Fruit fly (Drosophila melanogaster) whole organism, embryonic: ENCODE measurements around the gene Alg2.

Experiments used
- Bdp1 ChIP-seq: fragments of 200-800 bp; sonication (Bioruptor generic); optimal IDR thresholded peaks from 3 replicates; lab custom pipeline; 2016; ENCODE audit warnings: missing biosample characterization, missing genetic modification characterization
- Bgb ChIP-seq: fragments of 200-800 bp; sonication (Bioruptor generic); IDR thresholded peaks from 2 replicates; pipeline ENCODE4 v1.3.6; 2022; ENCODE audit warnings: missing biosample characterization, missing genetic modification characterization; ENCODE audit not compliant: partially characterized antibody
- CG10462 ChIP-seq: fragments of 200-800 bp; sonication (Bioruptor generic); optimal IDR thresholded peaks from 2 replicates; lab custom pipeline; 2016; ENCODE audit warnings: missing biosample characterization, missing genetic modification characterization
- CG10979 ChIP-seq: fragments of 200-800 bp; sonication (Bioruptor generic); optimal IDR thresholded peaks from 2 replicates; lab custom pipeline; 2018; ENCODE audit warnings: missing biosample characterization, mild to moderate bottlenecking, missing genetic modification characterization, moderate library complexity
- CG11560 ChIP-seq: fragments of 200-800 bp; sonication (Bioruptor generic); IDR thresholded peaks from 3 replicates; pipeline ENCODE4 v1.3.6; 2022; ENCODE audit warnings: missing biosample characterization, missing genetic modification characterization
- CG12942 ChIP-seq: fragments of 200-800 bp; sonication (Bioruptor generic); optimal IDR thresholded peaks from 3 replicates; lab custom pipeline; 2016; ENCODE audit warnings: missing biosample characterization, missing genetic modification characterization
- CG17385 ChIP-seq: fragments of 200-800 bp; sonication (Bioruptor generic); optimal IDR thresholded peaks from 3 replicates; lab custom pipeline; 2018; ENCODE audit warnings: missing biosample characterization, mild to moderate bottlenecking, missing genetic modification characterization
- CG18476 ChIP-seq: fragments of 200-800 bp; sonication (Bioruptor generic); optimal IDR thresholded peaks from 2 replicates; lab custom pipeline; 2016; ENCODE audit warnings: missing biosample characterization, mild to moderate bottlenecking, missing genetic modification characterization
- CG2678 ChIP-seq: fragments of 200-800 bp; sonication (Bioruptor generic); optimal IDR thresholded peaks from 3 replicates; lab custom pipeline; 2019; ENCODE audit warnings: missing biosample characterization, mild to moderate bottlenecking, missing genetic modification characterization, moderate library complexity
- CG2889 ChIP-seq: fragments of 200-800 bp; sonication (Bioruptor generic); IDR thresholded peaks from 3 replicates; pipeline ENCODE4 v1.3.6; 2022; ENCODE audit warnings: missing biosample characterization, missing genetic modification characterization
- CG3065 ChIP-seq: fragments of 200-800 bp; sonication (Bioruptor generic); optimal IDR thresholded peaks from 2 replicates; lab custom pipeline; 2016; ENCODE audit warnings: missing biosample characterization, missing genetic modification characterization
- CG3281 ChIP-seq: fragments of 200-800 bp; sonication (Bioruptor generic); optimal IDR thresholded peaks from 3 replicates; lab custom pipeline; 2017; ENCODE audit warnings: missing biosample characterization, mild to moderate bottlenecking, missing genetic modification characterization
- CG34376 ChIP-seq: fragments of 200-800 bp; sonication (Bioruptor generic); optimal IDR thresholded peaks from 2 replicates; lab custom pipeline; 2018; ENCODE audit warnings: missing biosample characterization, mild to moderate bottlenecking, missing genetic modification characterization
- CG4282 ChIP-seq: fragments of 200-800 bp; sonication (Bioruptor generic); optimal IDR thresholded peaks from 2 replicates; lab custom pipeline; 2016; ENCODE audit warnings: missing biosample characterization, missing genetic modification characterization
- CG4360 ChIP-seq: fragments of 200-800 bp; sonication (Bioruptor generic); IDR thresholded peaks from 2 replicates; pipeline ENCODE4 v1.3.6; 2022; ENCODE audit warnings: missing biosample characterization, missing genetic modification characterization
- CG6813 ChIP-seq: fragments of 200-800 bp; sonication (Bioruptor generic); optimal IDR thresholded peaks from 2 replicates; lab custom pipeline; 2017; ENCODE audit warnings: missing biosample characterization, missing genetic modification characterization, mild to moderate bottlenecking, moderate library complexity, missing genetic modification reagents
- CG7839 ChIP-seq: fragments of 200-800 bp; sonication (Bioruptor generic); optimal IDR thresholded peaks from 3 replicates; lab custom pipeline; 2018; ENCODE audit warnings: missing biosample characterization, mild to moderate bottlenecking, missing genetic modification characterization, moderate library complexity
- CG8089 ChIP-seq: fragments of 200-800 bp; sonication (Bioruptor generic); optimal IDR thresholded peaks from 3 replicates; lab custom pipeline; 2016; ENCODE audit warnings: missing biosample characterization, missing genetic modification characterization
- CG8290 ChIP-seq, 3 experiments: fragments of 200-800 bp; sonication (Bioruptor generic); optimal IDR thresholded peaks; 2 replicates each; lab custom pipeline; 2016 to 2019; ENCODE audit warnings: missing biosample characterization in 3 of 3, missing genetic modification characterization in 3 of 3, mild to moderate bottlenecking in 2 of 3, moderate library complexity in 1 of 3
- CG9817 ChIP-seq: fragments of 200-800 bp; sonication (Bioruptor generic); optimal IDR thresholded peaks from 2 replicates; lab custom pipeline; 2018; ENCODE audit warnings: missing biosample characterization, mild to moderate bottlenecking, missing genetic modification characterization, moderate library complexity
- CrebB ChIP-seq: fragments of 200-800 bp; sonication (Bioruptor generic); optimal IDR thresholded peaks from 3 replicates; lab custom pipeline; 2018; ENCODE audit warnings: missing biosample characterization, mild to moderate bottlenecking, missing genetic modification characterization
- Elba2 ChIP-seq: fragments of 200-800 bp; sonication (Bioruptor generic); optimal IDR thresholded peaks from 3 replicates; lab custom pipeline; 2016; ENCODE audit warnings: missing biosample characterization, missing genetic modification characterization
- Gug ChIP-seq: fragments of 200-800 bp; sonication (Bioruptor generic); IDR thresholded peaks from 4 replicates; pipeline ENCODE4 v1.3.6; 2022; ENCODE audit warnings: missing biosample characterization, missing genetic modification characterization
- HLH4C ChIP-seq: fragments of 200-800 bp; sonication (Bioruptor generic); IDR thresholded peaks from 3 replicates; pipeline ENCODE4 v1.3.6; 2022; ENCODE audit warnings: missing biosample characterization, missing genetic modification characterization; ENCODE audit not compliant: partially characterized antibody
- Hey ChIP-seq: fragments of 200-800 bp; sonication (Bioruptor generic); optimal IDR thresholded peaks from 3 replicates; lab custom pipeline; 2018; ENCODE audit warnings: missing biosample characterization, mild to moderate bottlenecking, missing genetic modification characterization
- Lpt ChIP-seq: fragments of >200 bp; optimal IDR thresholded peaks from 2 replicates; lab custom pipeline; 2018; ENCODE audit warnings: missing biosample characterization, missing genetic modification characterization
- MTF-1 ChIP-seq: fragments of 200-800 bp; sonication (Bioruptor generic); optimal IDR thresholded peaks from 2 replicates; lab custom pipeline; 2018; ENCODE audit warnings: missing biosample characterization, mild to moderate bottlenecking, missing genetic modification characterization, borderline replicate concordance
- NC2α ChIP-seq: fragments of 200-800 bp; sonication (Bioruptor generic); optimal IDR thresholded peaks from 2 replicates; lab custom pipeline; 2016; ENCODE audit warnings: missing biosample characterization, missing genetic modification characterization
- Trl ChIP-seq, 3 experiments: fragments of >200 bp in 2 of 3; fragments of 200-800 bp in 1 of 3; sonication (Bioruptor generic) in 1 of 3; optimal IDR thresholded peaks; 2 replicates in 1 of 3; 3 replicates in 2 of 3; lab custom pipeline; 2016 to 2017; ENCODE audit warnings: missing biosample characterization in 1 of 3, missing genetic modification characterization in 1 of 3
- YL-1 ChIP-seq: fragments of 200-800 bp; sonication (Bioruptor generic); optimal IDR thresholded peaks from 3 replicates; lab custom pipeline; 2017; ENCODE audit warnings: missing biosample characterization, mild to moderate bottlenecking, missing genetic modification characterization
- ac ChIP-seq: fragments of 200-800 bp; sonication (Bioruptor generic); optimal IDR thresholded peaks from 3 replicates; lab custom pipeline; 2017; ENCODE audit warnings: missing biosample characterization, mild to moderate bottlenecking, missing genetic modification characterization
- dmrt99B ChIP-seq: fragments of 200-800 bp; sonication (Bioruptor generic); optimal IDR thresholded peaks from 2 replicates; lab custom pipeline; 2018; ENCODE audit warnings: missing biosample characterization, mild to moderate bottlenecking, missing genetic modification characterization, moderate library complexity
- ems ChIP-seq: fragments of 200-800 bp; sonication (Bioruptor generic); optimal IDR thresholded peaks from 3 replicates; lab custom pipeline; 2016; ENCODE audit warnings: missing biosample characterization, missing genetic modification characterization
- eve ChIP-seq, 2 experiments: fragments of >200 bp; optimal IDR thresholded peaks; 2 replicates each; lab custom pipeline; 2017; ENCODE audit warnings: missing biosample characterization in 2 of 2, missing genetic modification characterization in 2 of 2
- fd102C ChIP-seq: fragments of 200-800 bp; sonication (Bioruptor generic); optimal IDR thresholded peaks from 2 replicates; lab custom pipeline; 2018; ENCODE audit warnings: missing biosample characterization, mild to moderate bottlenecking, missing genetic modification characterization, moderate library complexity
- grau ChIP-seq: fragments of 200-800 bp; optimal IDR thresholded peaks from 3 replicates; lab custom pipeline; 2019; ENCODE audit warnings: missing biosample characterization, mild to moderate bottlenecking, missing genetic modification characterization, moderate library complexity
- jing ChIP-seq: fragments of 200-800 bp; sonication (Bioruptor generic); optimal IDR thresholded peaks from 2 replicates; lab custom pipeline; 2018; ENCODE audit warnings: missing biosample characterization, mild to moderate bottlenecking, missing genetic modification characterization
- lab ChIP-seq: fragments of 200-800 bp; sonication (Bioruptor generic); optimal IDR thresholded peaks from 3 replicates; lab custom pipeline; 2017; ENCODE audit warnings: missing biosample characterization, missing genetic modification characterization, mild to moderate bottlenecking, moderate library complexity, missing genetic modification reagents
- maf-S ChIP-seq: fragments of 200-800 bp; sonication (Bioruptor generic); optimal IDR thresholded peaks from 2 replicates; lab custom pipeline; 2016; ENCODE audit warnings: missing biosample characterization, missing genetic modification characterization
- mirr ChIP-seq: fragments of 200-800 bp; sonication (Bioruptor generic); optimal IDR thresholded peaks from 3 replicates; lab custom pipeline; 2018; ENCODE audit warnings: missing biosample characterization, mild to moderate bottlenecking, missing genetic modification characterization
- mld ChIP-seq: fragments of 200-800 bp; sonication (Bioruptor generic); IDR thresholded peaks from 3 replicates; pipeline ENCODE4 v1.3.6; 2022; ENCODE audit warnings: missing biosample characterization, missing genetic modification characterization; ENCODE audit not compliant: partially characterized antibody
- p53 ChIP-seq: fragments of 200-800 bp; sonication (Bioruptor generic); optimal IDR thresholded peaks from 2 replicates; lab custom pipeline; 2016; ENCODE audit warnings: missing biosample characterization, missing genetic modification characterization
- pnt ChIP-seq: fragments of 200-800 bp; sonication (Bioruptor generic); optimal IDR thresholded peaks from 3 replicates; lab custom pipeline; 2016; ENCODE audit warnings: missing biosample characterization, missing genetic modification characterization
- ranshi ChIP-seq: fragments of 200-800 bp; sonication (Bioruptor generic); IDR thresholded peaks from 2 replicates; pipeline ENCODE4 v1.3.6; 2022; ENCODE audit warnings: missing biosample characterization, missing genetic modification characterization
- salm ChIP-seq: fragments of 200-800 bp; sonication (Bioruptor generic); optimal IDR thresholded peaks from 2 replicates; lab custom pipeline; 2018; ENCODE audit warnings: missing biosample characterization, mild to moderate bottlenecking, missing genetic modification characterization
- sima ChIP-seq: fragments of 200-800 bp; sonication (Bioruptor generic); optimal IDR thresholded peaks from 2 replicates; lab custom pipeline; 2016; ENCODE audit warnings: missing biosample characterization, missing genetic modification characterization
- tap ChIP-seq: fragments of 200-800 bp; optimal IDR thresholded peaks from 3 replicates; lab custom pipeline; 2019; ENCODE audit warnings: missing biosample characterization, mild to moderate bottlenecking, missing genetic modification characterization, moderate library complexity
- tin ChIP-seq: fragments of 200-800 bp; sonication (Bioruptor generic); optimal IDR thresholded peaks from 3 replicates; lab custom pipeline; 2016; ENCODE audit warnings: missing biosample characterization, missing genetic modification characterization
- usp ChIP-seq: fragments of >200 bp; optimal IDR thresholded peaks from 2 replicates; lab custom pipeline; 2017; ENCODE audit warnings: missing biosample characterization, missing genetic modification characterization
- z ChIP-seq: fragments of 200-800 bp; sonication (Bioruptor generic); IDR thresholded peaks from 3 replicates; pipeline ENCODE4 v1.3.6; 2022; ENCODE audit warnings: missing biosample characterization, missing genetic modification characterization

Gene Alg2

dm6 chr3L:3134064-3134545, 9.5 kb upstream of the Alg2 start (continued):
- TF ChIP-seq CG17385 (GFP tag; lab: Kevin White, UChicago) (peak; percentile 39), lab (GFP tag; lab: Kevin White, UChicago) (peak; percentile 46), fd102C (no peak), HLH4C (GFP tag; lab: Robert Waterston, UW) (no peak), pnt (GFP tag; lab: Kevin White, UChicago) (no peak), Elba2 (no peak), CrebB (tag; lab: Kevin White, UChicago) (peak; percentile 5), jing (GFP tag; lab: Kevin White, UChicago) (no peak), salm (no peak), Gug (GFP tag; lab: Robert Waterston, UW) (no peak), sima (no peak), MTF-1 (peak; percentile 28), CG8290 (GFP tag; optimal IDR thresholded peaks at IDR 0.05; lab: Kevin White, UChicago) (no peak), CG8290 (tag; optimal IDR thresholded peaks at IDR 0.05; lab: Kevin White, UChicago) (peak in 1 of 2 experiments; percentile 29), Bdp1 (no peak), YL-1 (GFP tag; lab: Kevin White, UChicago) (no peak), maf-S (GFP tag; lab: Kevin White, UChicago) (no peak), mirr (GFP tag; lab: Kevin White, UChicago) (no peak), mld (GFP tag; lab: Robert Waterston, UW) (no peak), ranshi (GFP tag; lab: Robert Waterston, UW) (no peak), NC2α (GFP tag; lab: Kevin White, UChicago) (no peak), CG7839 (peak; percentile 52), CG2678 (tag; lab: Kevin White, UChicago) (peak; percentile 58), CG2889 (GFP tag; lab: Robert Waterston, UW) (no peak), tap (tag; lab: Kevin White, UChicago) (no peak), dmrt99B (peak; percentile 8), CG34376 (peak; percentile 6), CG9817 (tag; lab: Kevin White, UChicago) (no peak), usp (GFP tag; lab: Kevin White, UChicago) (no peak), CG4282 (GFP tag; lab: Kevin White, UChicago) (no peak), Lpt (GFP tag; lab: Kevin White, UChicago) (no peak), Trl (optimal IDR thresholded peaks at IDR 0.05; lab: Kevin White, UChicago) (peak; percentile 49 to 69), Trl (GFP tag; optimal IDR thresholded peaks at IDR 0.05; lab: Kevin White, UChicago) (no peak), CG10979 (no peak), p53 (GFP tag; lab: Kevin White, UChicago) (no peak), CG11560 (tag; lab: Robert Waterston, UW) (no peak), Hey (no peak), tin (GFP tag; lab: Kevin White, UChicago) (no peak), CG8089 (GFP tag; lab: Kevin White, UChicago) (no peak), CG10462 (GFP tag; lab: Kevin White, UChicago) (no peak), eve (GFP tag; optimal IDR thresholded peaks at IDR 0.05; lab: Kevin White, UChicago) (no peak), CG4360 (GFP tag; lab: Robert Waterston, UW) (no peak), ac (GFP tag; lab: Kevin White, UChicago) (no peak), CG18476 (GFP tag; lab: Kevin White, UChicago) (no peak), z (GFP tag; lab: Robert Waterston, UW) (0 out of 3 replicates have a peak, but pooled peaks have one; percentile 51), CG6813 (peak; percentile 46), CG12942 (no peak), grau (tag; lab: Kevin White, UChicago) (peak; percentile 35), CG3281 (GFP tag; lab: Kevin White, UChicago) (peak; percentile 32), ems (GFP tag; lab: Kevin White, UChicago) (no peak), Bgb (GFP tag; lab: Robert Waterston, UW) (peak; percentile 36; the same call in 1 of the 2 replicates), CG3065 (GFP tag; lab: Kevin White, UChicago) (no peak)
